Worm (Caenorhabditis elegans) whole organism, L4 larva: ENCODE measurements around the gene srx-17.

Source experiments
- dpl-1 ChIP-seq: fragments of 150-350 bp; optimal IDR thresholded peaks from 2 replicates; lab custom pipeline; 2014; ENCODE audit warnings: missing biosample characterization, missing genetic modification reagents, missing genetic modification characterization
- dve-1 ChIP-seq: sonication (generic microtip); optimal IDR thresholded peaks from 2 replicates; lab custom pipeline; 2017; ENCODE audit warnings: antibody characterized with exemption, mild to moderate bottlenecking, missing genetic modification characterization, missing compliant biosample characterization; ENCODE audit not compliant: insufficient read depth
- lir-3 ChIP-seq: sonication (generic microtip); optimal IDR thresholded peaks from 2 replicates; lab custom pipeline; 2016; ENCODE audit warnings: mild to moderate bottlenecking, missing genetic modification characterization, missing compliant biosample characterization
- mep-1 ChIP-seq: fragments of 150-350 bp; sonication (generic microtip); optimal IDR thresholded peaks from 3 replicates; lab custom pipeline; 2014; ENCODE audit warnings: missing biosample characterization, missing genetic modification characterization
- pqm-1 ChIP-seq: sonication (generic microtip); optimal IDR thresholded peaks from 2 replicates; lab custom pipeline; 2017; ENCODE audit warnings: missing biosample characterization, missing genetic modification characterization
- snpc-4 ChIP-seq: fragments of 150-350 bp; optimal IDR thresholded peaks from 2 replicates; lab custom pipeline; 2014; ENCODE audit warnings: missing biosample characterization, missing genetic modification characterization
- ztf-11 ChIP-seq: fragments of 150-350 bp; optimal IDR thresholded peaks from 2 replicates; lab custom pipeline; 2014; ENCODE audit warnings: missing biosample characterization, missing genetic modification characterization

- TF ChIP-seq snpc-4 (tag; lab: Kevin White, UChicago) (no peak), lir-3 (tag; lab: Kevin White, UChicago) (no peak), dve-1 (tag; lab: Kevin White, UChicago) (no peak), pqm-1 (tag; lab: Kevin White, UChicago) (no peak), ztf-11 (tag; lab: Kevin White, UChicago) (no peak), mep-1 (no peak), dpl-1 (GFP tag; lab: Kevin White, UChicago) (no peak)
Measured at ce11 chrV:13812330-13812729, 28.7 kb upstream of the srx-17 start.
